Worm (Caenorhabditis elegans): ENCODE measurements around the gene nprt-1.

DNA sequence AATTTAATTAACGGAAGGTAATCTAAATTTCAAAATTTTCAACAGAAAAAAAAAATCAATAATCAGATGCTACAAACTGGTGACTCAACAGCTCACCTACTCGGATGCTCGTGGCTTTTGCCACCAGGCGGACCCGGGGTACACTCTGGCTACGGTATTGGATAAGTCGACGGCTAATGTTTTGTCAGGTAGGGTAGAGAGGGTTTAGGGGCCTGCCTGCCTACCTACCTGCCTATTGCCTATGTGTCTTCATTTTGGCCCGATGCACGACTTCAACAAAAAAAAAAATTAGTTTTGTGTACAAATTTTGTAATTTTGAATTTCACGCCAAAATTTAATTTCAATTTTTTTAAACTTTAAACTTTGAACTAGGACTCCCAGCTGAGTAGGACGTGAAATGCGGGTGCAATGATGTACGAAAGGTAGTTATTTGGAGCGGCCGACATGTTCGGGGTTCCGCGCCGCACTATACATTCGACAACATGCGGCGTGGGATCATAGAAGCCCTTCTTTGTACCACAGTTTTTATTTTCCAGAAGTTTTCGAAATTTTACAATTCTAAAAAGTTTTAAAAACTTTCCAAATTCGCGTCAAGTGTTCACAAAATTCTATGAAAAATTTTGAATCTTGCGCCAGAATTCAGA is 64.7 kb downstream of the nprt-1 start:
- TF ChIP-seq ama-1 (optimal IDR thresholded peaks at IDR 0.05) (no peak), aly-1 (tag; optimal IDR thresholded peaks at IDR 0.05) (no peak), tra-4 (tag; optimal IDR thresholded peaks at IDR 0.05) (no peak), hmg-4 (GFP tag; optimal IDR thresholded peaks at IDR 0.05) (no peak), tbx-37 (GFP tag; conservative IDR thresholded peaks at IDR 0.05) (no peak), ets-7 (tag; optimal IDR thresholded peaks at IDR 0.05) (no peak), pes-1 (GFP tag; IDR thresholded peaks at IDR 0.05) (no peak), F13C5.2 (tag; optimal IDR thresholded peaks at IDR 0.05) (no peak), flt-1 (GFP tag; IDR thresholded peaks at IDR 0.05) (no peak), ceh-13 (GFP tag; optimal IDR thresholded peaks at IDR 0.05) (no peak), hnd-1 (tag; optimal IDR thresholded peaks at IDR 0.05) (no peak), hmbx-1 (tag; optimal IDR thresholded peaks at IDR 0.05) (no peak)
